Worm (Caenorhabditis elegans) whole organism, young adult: ENCODE data around the gene gst-10.

Experiments used
- aptf-2 ChIP-seq: fragments of 200-800 bp; sonication (Bioruptor generic); conservative IDR thresholded peaks from 2 replicates; pipeline ENCODE4 v1.3.6; 2022; ENCODE audit warnings: missing genetic modification reagents, missing genetic modification characterization, missing compliant biosample characterization
- dpff-1 ChIP-seq: sonication (generic microtip); optimal IDR thresholded peaks from 2 replicates; lab custom pipeline; 2017; ENCODE audit warnings: mild to moderate bottlenecking, missing genetic modification characterization, missing compliant biosample characterization
- fkh-3 ChIP-seq: sonication (generic microtip); optimal IDR thresholded peaks from 2 replicates; lab custom pipeline; 2016; ENCODE audit warnings: mild to moderate bottlenecking, missing genetic modification characterization, missing compliant biosample characterization
- him-1 ChIP-seq: sonication (generic microtip); optimal IDR thresholded peaks from 2 replicates; lab custom pipeline; 2016; ENCODE audit warnings: missing genotype, missing genetic modification reagents, missing genetic modification characterization, missing compliant biosample characterization
- lin-26 ChIP-seq: fragments of 200-800 bp; sonication (Bioruptor generic); IDR thresholded peaks from 2 replicates; pipeline ENCODE4 v1.3.6; 2022; ENCODE audit warnings: missing genetic modification reagents, missing genetic modification characterization, missing compliant biosample characterization
- madf-8 ChIP-seq: fragments of 200-800 bp; sonication (Bioruptor generic); conservative IDR thresholded peaks from 2 replicates; pipeline ENCODE4 v1.3.6; 2022; ENCODE audit warnings: missing genetic modification reagents, missing genetic modification characterization, missing compliant biosample characterization
- sptf-2 ChIP-seq: fragments of 200-800 bp; sonication (Bioruptor generic); optimal IDR thresholded peaks from 2 replicates; lab custom pipeline; 2018; ENCODE audit warnings: mild to moderate bottlenecking, missing genetic modification characterization, missing compliant biosample characterization

DNA sequence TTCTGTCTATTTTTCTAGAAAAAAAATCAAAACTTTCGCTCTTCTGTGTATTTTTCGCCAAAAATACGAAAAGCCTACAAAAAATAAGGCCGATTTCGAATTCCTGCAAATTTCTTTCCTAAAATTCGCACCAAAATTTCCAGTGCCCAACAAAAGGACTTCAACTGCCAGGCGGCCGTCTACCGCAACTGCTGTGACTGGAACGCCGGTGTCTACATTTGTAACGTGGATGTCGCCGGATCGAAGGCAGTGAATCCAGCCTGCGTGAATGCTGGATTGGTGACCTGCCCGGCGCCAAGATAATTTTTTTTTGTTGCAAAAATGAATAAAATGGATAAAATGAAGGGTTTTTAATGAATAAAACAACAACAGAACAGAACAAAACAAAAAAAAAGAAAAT is 40.3 kb downstream of the gst-10 start:
- no peak for TF ChIP-seq lin-26 (GFP tag; lab: Robert Waterston, UW)
- no peak for TF ChIP-seq fkh-3 (tag; lab: Kevin White, UChicago)
- no peak for TF ChIP-seq madf-8 (GFP tag; lab: Robert Waterston, UW)
- no peak for TF ChIP-seq him-1 (tag; lab: Kevin White, UChicago)
- TF ChIP-seq sptf-2 (GFP tag; lab: Kevin White, UChicago): no peak
- no peak for TF ChIP-seq aptf-2
- TF ChIP-seq dpff-1 (tag; lab: Kevin White, UChicago): no peak
